Worm (Caenorhabditis elegans) whole organism, young adult: Measurements from ENCODE around the gene R07E5.15.

Experiments used
- T07F8.4 ChIP-seq: sonication (generic microtip); optimal IDR thresholded peaks from 2 replicates; lab custom pipeline; 2016; ENCODE audit warnings: mild to moderate bottlenecking, missing genetic modification characterization, moderate library complexity, missing compliant biosample characterization
- attf-3 ChIP-seq: fragments of 200-800 bp; sonication (Bioruptor generic); conservative IDR thresholded peaks from 2 replicates; pipeline ENCODE4 v1.3.6; 2022; ENCODE audit warnings: missing genetic modification reagents, missing genetic modification characterization, missing compliant biosample characterization
- lsy-27 ChIP-seq: sonication (generic microtip); optimal IDR thresholded peaks from 2 replicates; lab custom pipeline; 2017; ENCODE audit warnings: missing genetic modification characterization, mild to moderate bottlenecking, missing compliant biosample characterization, antibody characterized with exemption, missing genotype, borderline replicate concordance; ENCODE audit not compliant: insufficient read depth
- pha-4 ChIP-seq: fragments of 150-350 bp; sonication (generic microtip); optimal IDR thresholded peaks from 2 replicates; lab custom pipeline; 2014; ENCODE audit warnings: missing biosample characterization, missing genetic modification reagents, missing genetic modification characterization
- xnd-1 ChIP-seq: sonication (generic microtip); optimal IDR thresholded peaks from 2 replicates; lab custom pipeline; 2016; ENCODE audit warnings: missing genotype, missing genetic modification reagents, missing genetic modification characterization, missing compliant biosample characterization
- ztf-25 ChIP-seq: fragments of 200-800 bp; sonication (Bioruptor generic); IDR thresholded peaks from 2 replicates; pipeline ENCODE4 v1.3.6; 2022; ENCODE audit warnings: missing genetic modification reagents, missing genetic modification characterization, missing compliant biosample characterization

DNA sequence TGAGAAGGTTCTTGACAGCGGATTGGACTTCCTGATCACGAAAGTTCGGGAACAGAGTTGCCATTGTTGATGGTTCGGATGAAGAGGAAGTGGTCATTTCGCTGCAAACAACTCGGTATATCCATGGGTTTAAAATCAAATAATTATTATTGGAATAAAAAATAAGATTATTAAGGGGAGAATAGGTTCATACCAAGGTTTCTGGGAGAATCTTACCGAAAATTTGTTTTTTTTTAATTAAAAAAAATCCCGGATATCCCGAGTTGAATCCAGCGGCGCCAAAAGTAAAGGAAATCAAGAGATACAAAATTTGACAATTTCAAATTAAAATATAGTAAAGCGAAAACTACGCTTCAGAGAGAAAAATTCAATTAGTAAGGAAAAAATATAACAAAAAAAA, 16.7 kb downstream of the R07E5.15 start, which contains the start of the genes R07E5.19 and pdcd-2:
- TF ChIP-seq lsy-27 (tag; lab: Kevin White, UChicago) = no peak
- no peak for TF ChIP-seq T07F8.4 (tag; lab: Kevin White, UChicago)
- no peak for TF ChIP-seq ztf-25 (GFP tag; lab: Robert Waterston, UW)
- TF ChIP-seq xnd-1 (tag; lab: Kevin White, UChicago) = no peak
- TF ChIP-seq pha-4 (tag; lab: Kevin White, UChicago) = no peak
- no peak for TF ChIP-seq attf-3 (GFP tag; lab: Robert Waterston, UW)
